Worm (Caenorhabditis elegans) whole organism, L1 larva: ENCODE data around the gene srh-127.
A peak's percentile ranks its signal among the peaks of the same experiment; 100 is the strongest.

Experiments used
- F16B12.6 ChIP-seq: fragments of 150-350 bp; optimal IDR thresholded peaks from 2 replicates; lab custom pipeline; 2014; ENCODE audit warnings: missing biosample characterization, missing genetic modification characterization
- Y116A8C.19 ChIP-seq: sonication (generic microtip); optimal IDR thresholded peaks from 2 replicates; lab custom pipeline; 2016; ENCODE audit warnings: missing compliant biosample characterization, missing genetic modification characterization, borderline replicate concordance
- aha-1 ChIP-seq: fragments of 150-350 bp; optimal IDR thresholded peaks from 2 replicates; lab custom pipeline; 2014; ENCODE audit warnings: missing biosample characterization, missing genetic modification characterization
- ceh-63 ChIP-seq: fragments of 200-800 bp; sonication (Bioruptor generic); optimal IDR thresholded peaks from 2 replicates; lab custom pipeline; 2018; ENCODE audit warnings: mild to moderate bottlenecking, missing genetic modification characterization, missing compliant biosample characterization
- ceh-8 ChIP-seq: fragments of 200-800 bp; sonication (Bioruptor generic); optimal IDR thresholded peaks from 2 replicates; lab custom pipeline; 2018; ENCODE audit warnings: mild to moderate bottlenecking, missing genetic modification characterization, moderate library complexity, missing compliant biosample characterization
- ceh-88 ChIP-seq: fragments of 200-800 bp; sonication (Bioruptor generic); IDR thresholded peaks from 2 replicates; pipeline ENCODE4 v1.3.6; 2022; ENCODE audit warnings: missing genetic modification characterization, missing compliant biosample characterization
- ceh-90 ChIP-seq: sonication (generic microtip); optimal IDR thresholded peaks from 2 replicates; lab custom pipeline; 2016; ENCODE audit warnings: missing genetic modification characterization, missing compliant biosample characterization
- efl-1 ChIP-seq, 4 experiments: fragments of 150-350 bp; optimal IDR thresholded peaks in 3 of 4; peaks in 1 of 4; 1 replicate in 1 of 4; 2 replicates in 3 of 4; lab custom pipeline; 2014; ENCODE audit warnings: missing biosample characterization in 2 of 4, missing genetic modification characterization in 2 of 4, missing genetic modification reagents in 2 of 4
- egl-13 ChIP-seq: sonication (generic microtip); optimal IDR thresholded peaks from 2 replicates; lab custom pipeline; 2016; ENCODE audit warnings: missing genotype, missing genetic modification reagents, missing genetic modification characterization, missing compliant biosample characterization
- egl-27 ChIP-seq, 2 experiments: fragments of 150-350 bp in 1 of 2; sonication (generic microtip); optimal IDR thresholded peaks; 3 replicates each; lab custom pipeline; 2017 to 2018; ENCODE audit warnings: missing biosample characterization in 2 of 2, missing genetic modification characterization in 2 of 2, missing genetic modification reagents in 2 of 2
- ets-5 ChIP-seq: fragments of 200-800 bp; sonication (Bioruptor generic); IDR thresholded peaks from 2 replicates; pipeline ENCODE4 v1.3.6; 2022; ENCODE audit warnings: missing genetic modification characterization, missing compliant biosample characterization
- fkh-10 ChIP-seq: sonication (generic microtip); optimal IDR thresholded peaks from 2 replicates; lab custom pipeline; 2017; ENCODE audit warnings: missing biosample characterization, missing genetic modification reagents, missing genetic modification characterization
- fos-1 ChIP-seq: fragments of 150-350 bp; optimal IDR thresholded peaks from 2 replicates; lab custom pipeline; 2014; ENCODE audit warnings: missing biosample characterization, missing genetic modification characterization
- grh-1 ChIP-seq: fragments of 200-800 bp; sonication (Bioruptor generic); IDR thresholded peaks from 2 replicates; pipeline ENCODE4 v1.3.6; 2022; ENCODE audit warnings: missing genetic modification reagents, missing genetic modification characterization, missing compliant biosample characterization
- hlh-17 ChIP-seq: fragments of 200-800 bp; sonication (Bioruptor generic); optimal IDR thresholded peaks from 2 replicates; lab custom pipeline; 2018; ENCODE audit warnings: missing genetic modification characterization, mild to moderate bottlenecking, missing compliant biosample characterization, moderate library complexity, borderline replicate concordance
- hlh-4 ChIP-seq: sonication (generic microtip); optimal IDR thresholded peaks from 2 replicates; lab custom pipeline; 2016; ENCODE audit warnings: mild to moderate bottlenecking, missing genetic modification characterization, missing compliant biosample characterization
- hpl-2 ChIP-seq: fragments of 150-350 bp; optimal IDR thresholded peaks from 2 replicates; lab custom pipeline; 2014; ENCODE audit warnings: missing biosample characterization, missing genetic modification reagents, missing genetic modification characterization
- jun-1 ChIP-seq: fragments of 150-350 bp; optimal IDR thresholded peaks from 2 replicates; lab custom pipeline; 2014; ENCODE audit warnings: missing biosample characterization, missing genetic modification reagents, missing genetic modification characterization
- lir-3 ChIP-seq: sonication (generic microtip); optimal IDR thresholded peaks from 2 replicates; lab custom pipeline; 2016; ENCODE audit warnings: mild to moderate bottlenecking, missing genetic modification characterization, moderate library complexity, missing compliant biosample characterization; ENCODE audit not compliant: poor library complexity
- mep-1 ChIP-seq: fragments of 150-350 bp; optimal IDR thresholded peaks from 2 replicates; lab custom pipeline; 2014; ENCODE audit warnings: missing biosample characterization, missing genetic modification characterization
- nhr-19 ChIP-seq: fragments of 200-800 bp; sonication (Bioruptor generic); conservative IDR thresholded peaks from 2 replicates; pipeline ENCODE4 v1.3.6; 2022; ENCODE audit warnings: missing genetic modification characterization, missing compliant biosample characterization
- nhr-237 ChIP-seq: fragments of 150-350 bp; optimal IDR thresholded peaks from 2 replicates; lab custom pipeline; 2014; ENCODE audit warnings: missing biosample characterization, missing genetic modification characterization
- nhr-28 ChIP-seq: fragments of 150-350 bp; optimal IDR thresholded peaks from 2 replicates; lab custom pipeline; 2014; ENCODE audit warnings: missing biosample characterization, missing genetic modification characterization
- nhr-47 ChIP-seq: sonication (generic microtip); optimal IDR thresholded peaks from 2 replicates; lab custom pipeline; 2016; ENCODE audit warnings: mild to moderate bottlenecking, missing genetic modification characterization, moderate library complexity, missing compliant biosample characterization
- nhr-76 ChIP-seq: sonication (generic microtip); optimal IDR thresholded peaks from 2 replicates; lab custom pipeline; 2017; ENCODE audit warnings: missing biosample characterization, missing genetic modification characterization
- nhr-77 ChIP-seq: fragments of 150-350 bp; optimal IDR thresholded peaks from 2 replicates; lab custom pipeline; 2014; ENCODE audit warnings: missing biosample characterization, missing genetic modification characterization
- nhr-84 ChIP-seq: sonication (generic microtip); optimal IDR thresholded peaks from 2 replicates; lab custom pipeline; 2017; ENCODE audit warnings: missing biosample characterization, missing genetic modification characterization
- nhr-85 ChIP-seq: sonication (generic microtip); peaks from one replicate; lab custom pipeline; 2016; ENCODE audit warnings: missing genetic modification characterization, inconsistent platforms, missing compliant biosample characterization
- nhr-90 ChIP-seq: sonication (generic microtip); optimal IDR thresholded peaks from 2 replicates; lab custom pipeline; 2016; ENCODE audit warnings: mild to moderate bottlenecking, missing genetic modification characterization, missing compliant biosample characterization; ENCODE audit not compliant: poor library complexity
- pag-3 ChIP-seq: sonication (generic microtip); optimal IDR thresholded peaks from 2 replicates; lab custom pipeline; 2017; ENCODE audit warnings: missing genetic modification characterization, mild to moderate bottlenecking, missing compliant biosample characterization, antibody characterized with exemption, borderline replicate concordance; ENCODE audit not compliant: insufficient read depth
- snpc-4 ChIP-seq: fragments of 150-350 bp; optimal IDR thresholded peaks from 2 replicates; lab custom pipeline; 2014; ENCODE audit warnings: missing biosample characterization, missing genetic modification characterization
- snu-23 ChIP-seq: sonication (generic microtip); optimal IDR thresholded peaks from 2 replicates; lab custom pipeline; 2016; ENCODE audit warnings: missing genetic modification characterization, missing compliant biosample characterization
- sox-4 ChIP-seq: sonication (generic microtip); optimal IDR thresholded peaks from 2 replicates; lab custom pipeline; 2016; ENCODE audit warnings: missing genetic modification characterization, missing compliant biosample characterization
- sptf-1 ChIP-seq: fragments of 150-350 bp; optimal IDR thresholded peaks from 2 replicates; lab custom pipeline; 2014; ENCODE audit warnings: missing biosample characterization, missing genetic modification characterization
- sup-37 ChIP-seq: fragments of 200-800 bp; sonication (Bioruptor generic); optimal IDR thresholded peaks from 2 replicates; lab custom pipeline; 2018; ENCODE audit warnings: mild to moderate bottlenecking, missing genetic modification characterization, missing compliant biosample characterization
- swsn-7 ChIP-seq: sonication (generic microtip); optimal IDR thresholded peaks from 2 replicates; lab custom pipeline; 2016; ENCODE audit warnings: missing genetic modification characterization, missing compliant biosample characterization
- tbx-2 ChIP-seq: sonication (generic microtip); optimal IDR thresholded peaks from 2 replicates; lab custom pipeline; 2016; ENCODE audit warnings: missing genetic modification characterization, missing compliant biosample characterization
- unc-130 ChIP-seq: fragments of 150-350 bp; optimal IDR thresholded peaks from 2 replicates; lab custom pipeline; 2017; ENCODE audit warnings: missing biosample characterization, missing genetic modification characterization, inconsistent platforms
- unc-30 ChIP-seq: sonication (generic microtip); optimal IDR thresholded peaks from 2 replicates; lab custom pipeline; 2017; ENCODE audit warnings: missing biosample characterization, missing genetic modification characterization
- unc-62 ChIP-seq: fragments of 150-350 bp; optimal IDR thresholded peaks from 2 replicates; lab custom pipeline; 2014; ENCODE audit warnings: missing biosample characterization, missing genetic modification reagents, missing genetic modification characterization
- unc-86 ChIP-seq: sonication (generic microtip); optimal IDR thresholded peaks from 2 replicates; lab custom pipeline; 2016; ENCODE audit warnings: missing genetic modification characterization, missing compliant biosample characterization
- vab-15 ChIP-seq: sonication (generic microtip); optimal IDR thresholded peaks from 2 replicates; lab custom pipeline; 2017; ENCODE audit warnings: missing genotype, mild to moderate bottlenecking, missing genetic modification characterization, missing compliant biosample characterization
- zag-1 ChIP-seq: fragments of 150-350 bp; optimal IDR thresholded peaks from 2 replicates; lab custom pipeline; 2014; ENCODE audit warnings: missing biosample characterization, missing genetic modification characterization

The srh-127 gene

DNA sequence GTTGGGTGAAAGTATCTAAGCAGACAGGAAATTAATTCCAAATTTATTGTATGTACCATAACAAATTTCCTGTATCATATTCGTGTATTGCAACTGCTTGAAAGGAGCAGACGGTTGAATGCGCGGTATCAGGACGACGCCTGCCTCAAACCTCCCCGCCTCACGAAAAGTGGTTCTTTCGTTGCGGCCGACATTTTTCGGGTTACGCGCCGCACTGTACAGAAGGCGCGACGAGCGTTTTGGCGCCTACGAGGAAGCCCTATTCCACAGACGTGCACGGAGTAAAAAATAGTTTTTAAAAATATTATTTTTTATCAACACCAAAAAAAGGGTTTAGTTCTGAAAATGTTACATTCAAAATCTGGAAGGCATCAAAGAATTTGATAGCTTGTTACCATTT, 27.0 kb downstream of the srh-127 start:
- TF ChIP-seq nhr-237 (tag; lab: Kevin White, UChicago), result no peak
- peak; percentile 44 for TF ChIP-seq snpc-4

DNA sequence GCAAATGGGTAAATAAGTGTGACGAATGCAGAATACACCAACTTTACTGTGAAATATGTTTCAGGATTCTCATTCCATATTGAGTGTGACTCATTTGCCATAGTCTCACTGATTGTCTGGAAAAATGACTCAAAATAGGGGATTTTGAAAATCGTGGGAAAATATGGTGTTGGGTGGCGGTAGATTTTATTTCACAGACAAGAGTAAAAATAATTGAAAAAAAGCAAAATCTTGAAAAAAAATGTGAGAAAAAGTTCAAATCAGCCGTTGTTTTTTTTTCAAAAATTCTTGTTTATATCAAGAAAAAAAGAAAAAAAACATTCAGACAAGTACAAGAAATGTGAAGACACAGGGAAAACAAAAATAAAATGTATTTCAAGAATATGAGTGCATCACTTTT, 29.5 kb downstream of the srh-127 start, which contains the start of gene srh-38:
Gene srh-38 (minus strand): TSS at position 101 of the 400 bp plus-strand sequence.
- TF ChIP-seq tbx-2 (tag; lab: Kevin White, UChicago) (no peak), hpl-2 (GFP tag; lab: Kevin White, UChicago) (no peak), aha-1 (tag; lab: Kevin White, UChicago) (no peak), swsn-7 (no peak), nhr-19 (no peak), egl-13 (tag; lab: Kevin White, UChicago) (no peak)

DNA sequence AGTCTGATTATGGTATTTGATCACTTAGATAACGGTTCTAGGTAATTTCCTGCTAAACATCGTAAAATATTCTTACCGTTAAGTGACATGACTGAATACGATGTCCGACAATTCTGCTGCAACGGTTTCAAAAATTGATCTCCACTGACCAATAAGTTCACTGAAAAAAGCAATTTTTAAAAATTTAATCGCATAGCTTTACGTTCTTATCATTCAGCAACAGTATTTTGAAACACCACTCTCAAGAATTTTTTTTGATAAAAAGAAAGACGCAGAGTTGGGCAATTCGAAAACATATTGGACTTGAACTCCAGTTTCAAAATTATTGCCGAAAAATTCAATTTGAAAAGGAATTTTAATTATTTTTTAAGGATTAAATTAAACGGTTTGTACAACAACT, 34.5 kb downstream of the srh-127 start, which contains the start of gene C31B8.12:
Gene C31B8.12 (minus strand): TSS at position 101 of the 400 bp plus-strand sequence.
- TF ChIP-seq vab-15 (tag; lab: Kevin White, UChicago) (no peak), ceh-8 (GFP tag; lab: Kevin White, UChicago) (no peak), lir-3 (tag; lab: Kevin White, UChicago) (no peak), unc-86 (no peak), fos-1 (tag; lab: Kevin White, UChicago) (no peak), ets-5 (no peak), ceh-88 (GFP tag; lab: Robert Waterston, UW) (no peak), fkh-10 (GFP tag; lab: Kevin White, UChicago) (no peak), zag-1 (tag; lab: Kevin White, UChicago) (no peak), nhr-77 (no peak), sup-37 (GFP tag; lab: Kevin White, UChicago) (no peak), nhr-76 (tag; lab: Kevin White, UChicago) (no peak), hlh-4 (tag; lab: Kevin White, UChicago) (no peak), nhr-84 (tag; lab: Kevin White, UChicago) (no peak), snu-23 (no peak), pag-3 (tag; lab: Kevin White, UChicago) (no peak), nhr-28 (tag; lab: Kevin White, UChicago) (no peak), F16B12.6 (tag; lab: Kevin White, UChicago) (no peak), hlh-17 (GFP tag; lab: Kevin White, UChicago) (no peak), nhr-237 (tag; lab: Kevin White, UChicago) (no peak)

DNA sequence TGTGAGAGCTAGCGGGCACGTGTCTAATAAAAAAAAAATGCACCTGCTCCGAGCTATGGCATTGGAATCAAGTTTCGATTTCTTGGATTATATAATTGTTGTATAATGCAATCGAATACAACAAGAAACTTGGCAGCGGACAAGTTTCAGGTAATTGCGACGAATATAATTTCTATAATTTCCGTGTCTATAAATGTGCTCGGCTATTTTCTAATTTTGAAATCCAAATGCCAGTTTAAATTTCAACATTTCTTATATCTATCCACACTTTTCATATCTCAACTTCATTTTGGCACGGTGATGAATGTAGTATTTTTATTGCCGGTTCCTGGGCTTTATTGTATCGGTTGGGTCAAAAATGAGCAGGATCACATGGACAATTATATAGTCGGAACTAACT, 36.7 kb downstream of the srh-127 start, which contains the start of gene C31B8.16:
Gene C31B8.16 (plus strand): TSS at position 301 of the 400 bp plus-strand sequence.
- no peak for TF ChIP-seq zag-1 (tag; lab: Kevin White, UChicago)
- no peak for TF ChIP-seq nhr-28 (tag; lab: Kevin White, UChicago)
- TF ChIP-seq unc-130 (tag; lab: Kevin White, UChicago), result no peak
- no peak for TF ChIP-seq fkh-10 (GFP tag; lab: Kevin White, UChicago)
- no peak for TF ChIP-seq ceh-8 (GFP tag; lab: Kevin White, UChicago)
- TF ChIP-seq, all 84 proteins: peak for 0

DNA sequence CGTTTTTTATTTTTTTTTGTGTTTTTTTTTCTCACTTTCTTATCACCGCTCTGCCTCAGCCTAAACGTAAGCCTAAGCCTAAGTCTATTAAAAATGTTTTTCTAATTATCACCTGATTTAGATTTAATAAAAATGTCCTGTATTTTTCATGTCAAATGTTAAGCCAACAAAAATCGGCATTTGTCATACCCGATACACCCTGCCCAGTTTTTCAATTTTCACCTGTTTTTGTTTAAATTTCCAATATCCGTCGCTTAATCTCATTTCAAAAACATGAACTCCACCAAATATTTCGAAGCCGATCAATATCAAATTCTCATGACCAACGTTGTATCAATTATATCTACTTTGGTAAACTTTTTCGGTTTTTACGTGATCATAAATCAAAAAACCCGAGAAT, 38.2 kb downstream of the srh-127 start, which contains the start of gene C31B8.1:
Gene C31B8.1 (plus strand): TSS at position 301 of the 400 bp plus-strand sequence.
- TF ChIP-seq unc-30 (tag; lab: Kevin White, UChicago) (no peak), efl-1 (optimal IDR thresholded peaks at IDR 0.05; lab: Kevin White, UChicago) (no peak), efl-1 (GFP tag; optimal IDR thresholded peaks at IDR 0.05 in 1 of 2; lab: Kevin White, UChicago) (peak in 1 of 2 experiments; percentile 78), zag-1 (tag; lab: Kevin White, UChicago) (no peak)

DNA sequence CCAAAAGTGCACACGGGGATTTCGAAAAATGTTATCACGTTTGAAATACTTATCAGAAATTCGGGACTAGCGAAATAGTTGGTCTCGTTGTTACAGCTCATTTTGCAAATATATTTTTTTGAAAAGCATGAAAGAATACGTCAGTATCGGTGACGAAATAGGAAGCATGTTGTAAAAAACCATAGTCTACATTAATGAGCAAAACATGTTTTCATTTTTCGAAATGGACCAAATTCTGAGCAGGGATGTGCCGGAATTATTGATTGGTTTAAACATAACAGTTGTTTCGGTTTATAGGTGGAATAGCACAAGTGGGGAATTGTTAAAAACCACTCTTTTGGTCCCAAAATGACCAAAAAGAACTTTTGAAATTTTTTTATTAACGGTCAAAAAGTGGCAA, 41.0 kb downstream of the srh-127 start, which contains the start of gene srh-247:
Gene srh-247 (minus strand): TSS at position 101 of the 400 bp plus-strand sequence.
- no peak for TF ChIP-seq unc-86
- TF ChIP-seq mep-1 (tag; lab: Kevin White, UChicago), result no peak
- TF ChIP-seq sox-4 (tag; lab: Kevin White, UChicago), result no peak
- TF ChIP-seq jun-1 (tag; lab: Kevin White, UChicago), result no peak
- TF ChIP-seq unc-62 (GFP tag; lab: Kevin White, UChicago), result no peak
- no peak for TF ChIP-seq nhr-90 (tag; lab: Kevin White, UChicago)
- no peak for TF ChIP-seq Y116A8C.19 (tag; lab: Kevin White, UChicago)
- no peak for TF ChIP-seq nhr-85 (tag; lab: Kevin White, UChicago)
- TF ChIP-seq ceh-90 (tag; lab: Kevin White, UChicago), result no peak
- TF ChIP-seq egl-27 (tag; optimal IDR thresholded peaks at IDR 0.05; lab: Kevin White, UChicago), result no peak
- no peak for TF ChIP-seq ceh-63
- no peak for TF ChIP-seq sptf-1
- TF ChIP-seq nhr-47 (tag; lab: Kevin White, UChicago), result no peak
- TF ChIP-seq grh-1 (GFP tag; lab: Robert Waterston, UW), result no peak
